Worm (Caenorhabditis elegans) whole organism, late embryonic: Measurements from ENCODE around the gene rbg-1.

Source experiments
- dmd-4 ChIP-seq: sonication (generic microtip); optimal IDR thresholded peaks from 2 replicates; lab custom pipeline; 2016; ENCODE audit warnings: borderline replicate concordance, missing genetic modification characterization, missing compliant biosample characterization
- dve-1 ChIP-seq: sonication (generic microtip); optimal IDR thresholded peaks from 2 replicates; lab custom pipeline; 2017; ENCODE audit warnings: antibody characterized with exemption, mild to moderate bottlenecking, missing genetic modification characterization, missing compliant biosample characterization
- elt-4 ChIP-seq: sonication (generic microtip); optimal IDR thresholded peaks from 2 replicates; lab custom pipeline; 2016; ENCODE audit warnings: missing genetic modification characterization, missing compliant biosample characterization

DNA sequence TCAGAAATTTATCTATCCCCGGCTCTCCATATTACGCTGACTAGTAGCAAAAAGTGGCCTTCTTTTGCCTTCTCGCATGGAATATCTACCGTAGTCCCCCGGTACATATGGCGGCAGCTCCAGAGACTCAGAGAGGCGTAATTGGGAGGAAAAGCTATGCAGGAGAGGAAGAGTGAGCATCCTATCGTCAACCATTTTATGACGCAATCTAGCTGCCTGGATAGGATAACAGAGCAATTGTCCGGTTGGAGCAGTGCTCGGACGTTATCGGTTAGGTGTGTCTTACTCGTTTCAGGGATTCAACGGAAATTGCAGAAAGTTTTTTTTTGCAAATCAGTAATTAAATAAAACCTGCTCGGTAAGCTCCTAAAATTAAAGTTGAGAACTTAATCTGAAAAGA, 26.2 kb upstream of the rbg-1 start:
- TF ChIP-seq dve-1 (tag; lab: Kevin White, UChicago) (no peak), dmd-4 (tag; lab: Kevin White, UChicago) (no peak), elt-4 (tag; lab: Kevin White, UChicago) (no peak)
